Worm (Caenorhabditis elegans) whole organism, L1 larva: Measurements from ENCODE around the gene R10E4.7.
A peak's percentile ranks its signal among the peaks of the same experiment; 100 is the strongest.

ENCODE experiments used
- C04F5.9 ChIP-seq: sonication (generic microtip); optimal IDR thresholded peaks from 2 replicates; lab custom pipeline; 2016; ENCODE audit warnings: missing genetic modification characterization, missing compliant biosample characterization
- F16B12.6 ChIP-seq: fragments of 150-350 bp; optimal IDR thresholded peaks from 2 replicates; lab custom pipeline; 2014; ENCODE audit warnings: missing biosample characterization, missing genetic modification characterization
- Y116A8C.19 ChIP-seq: sonication (generic microtip); optimal IDR thresholded peaks from 2 replicates; lab custom pipeline; 2016; ENCODE audit warnings: missing compliant biosample characterization, missing genetic modification characterization, borderline replicate concordance
- aha-1 ChIP-seq: fragments of 150-350 bp; optimal IDR thresholded peaks from 2 replicates; lab custom pipeline; 2014; ENCODE audit warnings: missing biosample characterization, missing genetic modification characterization
- alr-1 ChIP-seq: fragments of 200-800 bp; sonication (Bioruptor generic); optimal IDR thresholded peaks from 2 replicates; lab custom pipeline; 2018; ENCODE audit warnings: borderline replicate concordance, mild to moderate bottlenecking, missing genetic modification characterization, missing compliant biosample characterization
- aly-2 ChIP-seq: fragments of 150-350 bp; optimal IDR thresholded peaks from 2 replicates; lab custom pipeline; 2014; ENCODE audit warnings: missing biosample characterization, missing genetic modification characterization
- ama-1 ChIP-seq: fragments of 150-350 bp; optimal IDR thresholded peaks from 2 replicates; lab custom pipeline; 2014
- blmp-1 ChIP-seq: fragments of 150-350 bp; optimal IDR thresholded peaks from 2 replicates; lab custom pipeline; 2014; ENCODE audit warnings: missing biosample characterization, missing genetic modification characterization
- ceh-63 ChIP-seq: fragments of 200-800 bp; sonication (Bioruptor generic); optimal IDR thresholded peaks from 2 replicates; lab custom pipeline; 2018; ENCODE audit warnings: mild to moderate bottlenecking, missing genetic modification characterization, missing compliant biosample characterization
- ceh-8 ChIP-seq: fragments of 200-800 bp; sonication (Bioruptor generic); optimal IDR thresholded peaks from 2 replicates; lab custom pipeline; 2018; ENCODE audit warnings: mild to moderate bottlenecking, missing genetic modification characterization, moderate library complexity, missing compliant biosample characterization
- ceh-82 ChIP-seq, 3 experiments: fragments of 150-350 bp in 1 of 3; sonication (generic microtip) in 2 of 3; optimal IDR thresholded peaks; 2 replicates each; lab custom pipeline; 2014 to 2017; ENCODE audit warnings: missing biosample characterization in 3 of 3, missing genetic modification characterization in 3 of 3
- ceh-88 ChIP-seq: fragments of 200-800 bp; sonication (Bioruptor generic); IDR thresholded peaks from 2 replicates; pipeline ENCODE4 v1.3.6; 2022; ENCODE audit warnings: missing genetic modification characterization, missing compliant biosample characterization
- dpl-1 ChIP-seq, 3 experiments: fragments of 150-350 bp in 2 of 3; sonication (generic microtip) in 1 of 3; optimal IDR thresholded peaks; 2 replicates each; lab custom pipeline; 2014 to 2017; ENCODE audit warnings: missing biosample characterization in 3 of 3, missing genetic modification characterization in 3 of 3, missing genetic modification reagents in 3 of 3
- dsc-1 ChIP-seq: sonication (generic microtip); optimal IDR thresholded peaks from 2 replicates; lab custom pipeline; 2016; ENCODE audit warnings: mild to moderate bottlenecking, missing genetic modification characterization, missing compliant biosample characterization
- efl-3 ChIP-seq: fragments of 200-800 bp; sonication (Bioruptor generic); optimal IDR thresholded peaks from 2 replicates; lab custom pipeline; 2018; ENCODE audit warnings: mild to moderate bottlenecking, missing genetic modification characterization, missing compliant biosample characterization
- egl-27 ChIP-seq, 2 experiments: fragments of 150-350 bp in 1 of 2; sonication (generic microtip); optimal IDR thresholded peaks; 3 replicates each; lab custom pipeline; 2017 to 2018; ENCODE audit warnings: missing biosample characterization in 2 of 2, missing genetic modification characterization in 2 of 2, missing genetic modification reagents in 2 of 2
- ets-5 ChIP-seq: fragments of 200-800 bp; sonication (Bioruptor generic); IDR thresholded peaks from 2 replicates; pipeline ENCODE4 v1.3.6; 2022; ENCODE audit warnings: missing genetic modification characterization, missing compliant biosample characterization
- fkh-10 ChIP-seq: sonication (generic microtip); optimal IDR thresholded peaks from 2 replicates; lab custom pipeline; 2017; ENCODE audit warnings: missing biosample characterization, missing genetic modification reagents, missing genetic modification characterization
- fkh-4 ChIP-seq: sonication (generic microtip); optimal IDR thresholded peaks from 2 replicates; lab custom pipeline; 2016; ENCODE audit warnings: missing compliant biosample characterization, missing genetic modification characterization, borderline replicate concordance
- fos-1 ChIP-seq: fragments of 150-350 bp; optimal IDR thresholded peaks from 2 replicates; lab custom pipeline; 2014; ENCODE audit warnings: missing biosample characterization, missing genetic modification characterization
- hlh-4 ChIP-seq: sonication (generic microtip); optimal IDR thresholded peaks from 2 replicates; lab custom pipeline; 2016; ENCODE audit warnings: mild to moderate bottlenecking, missing genetic modification characterization, missing compliant biosample characterization
- hpl-2 ChIP-seq: fragments of 150-350 bp; optimal IDR thresholded peaks from 2 replicates; lab custom pipeline; 2014; ENCODE audit warnings: missing biosample characterization, missing genetic modification reagents, missing genetic modification characterization
- irx-1 ChIP-seq: sonication (generic microtip); optimal IDR thresholded peaks from 2 replicates; lab custom pipeline; 2016; ENCODE audit warnings: missing genetic modification characterization, missing compliant biosample characterization
- lin-13 ChIP-seq: fragments of 150-350 bp; optimal IDR thresholded peaks from 2 replicates; lab custom pipeline; 2014; ENCODE audit warnings: missing biosample characterization, missing genetic modification reagents, missing genetic modification characterization
- lin-35 ChIP-seq, 2 experiments: fragments of 150-350 bp; optimal IDR thresholded peaks; 2 replicates each; lab custom pipeline; 2014; ENCODE audit warnings: missing biosample characterization in 2 of 2, missing genetic modification characterization in 2 of 2, missing genetic modification reagents in 2 of 2
- lin-39 ChIP-seq: fragments of 150-350 bp; optimal IDR thresholded peaks from 2 replicates; lab custom pipeline; 2014; ENCODE audit warnings: missing biosample characterization, missing genetic modification reagents, missing genetic modification characterization
- lir-3 ChIP-seq: sonication (generic microtip); optimal IDR thresholded peaks from 2 replicates; lab custom pipeline; 2016; ENCODE audit warnings: mild to moderate bottlenecking, missing genetic modification characterization, moderate library complexity, missing compliant biosample characterization; ENCODE audit not compliant: poor library complexity
- mep-1 ChIP-seq: fragments of 150-350 bp; optimal IDR thresholded peaks from 2 replicates; lab custom pipeline; 2014; ENCODE audit warnings: missing biosample characterization, missing genetic modification characterization
- nhr-11 ChIP-seq: fragments of 150-350 bp; optimal IDR thresholded peaks from 2 replicates; lab custom pipeline; 2014; ENCODE audit warnings: missing biosample characterization, missing genetic modification characterization
- nhr-12 ChIP-seq: sonication (generic microtip); optimal IDR thresholded peaks from 2 replicates; lab custom pipeline; 2017; ENCODE audit warnings: missing biosample characterization, missing genetic modification characterization
- nhr-19 ChIP-seq: fragments of 200-800 bp; sonication (Bioruptor generic); conservative IDR thresholded peaks from 2 replicates; pipeline ENCODE4 v1.3.6; 2022; ENCODE audit warnings: missing genetic modification characterization, missing compliant biosample characterization
- nhr-237 ChIP-seq: fragments of 150-350 bp; optimal IDR thresholded peaks from 2 replicates; lab custom pipeline; 2014; ENCODE audit warnings: missing biosample characterization, missing genetic modification characterization
- nhr-47 ChIP-seq: sonication (generic microtip); optimal IDR thresholded peaks from 2 replicates; lab custom pipeline; 2016; ENCODE audit warnings: mild to moderate bottlenecking, missing genetic modification characterization, moderate library complexity, missing compliant biosample characterization
- nhr-71 ChIP-seq: sonication (generic microtip); optimal IDR thresholded peaks from 2 replicates; lab custom pipeline; 2016; ENCODE audit warnings: mild to moderate bottlenecking, missing genetic modification characterization, moderate library complexity, missing compliant biosample characterization
- nhr-76 ChIP-seq: sonication (generic microtip); optimal IDR thresholded peaks from 2 replicates; lab custom pipeline; 2017; ENCODE audit warnings: missing biosample characterization, missing genetic modification characterization
- nhr-77 ChIP-seq: fragments of 150-350 bp; optimal IDR thresholded peaks from 2 replicates; lab custom pipeline; 2014; ENCODE audit warnings: missing biosample characterization, missing genetic modification characterization
- nhr-84 ChIP-seq: sonication (generic microtip); optimal IDR thresholded peaks from 2 replicates; lab custom pipeline; 2017; ENCODE audit warnings: missing biosample characterization, missing genetic modification characterization
- nhr-90 ChIP-seq: sonication (generic microtip); optimal IDR thresholded peaks from 2 replicates; lab custom pipeline; 2016; ENCODE audit warnings: mild to moderate bottlenecking, missing genetic modification characterization, missing compliant biosample characterization; ENCODE audit not compliant: poor library complexity
- sox-4 ChIP-seq: sonication (generic microtip); optimal IDR thresholded peaks from 2 replicates; lab custom pipeline; 2016; ENCODE audit warnings: missing genetic modification characterization, missing compliant biosample characterization
- sup-37 ChIP-seq: fragments of 200-800 bp; sonication (Bioruptor generic); optimal IDR thresholded peaks from 2 replicates; lab custom pipeline; 2018; ENCODE audit warnings: mild to moderate bottlenecking, missing genetic modification characterization, missing compliant biosample characterization
- swsn-7 ChIP-seq: sonication (generic microtip); optimal IDR thresholded peaks from 2 replicates; lab custom pipeline; 2016; ENCODE audit warnings: missing genetic modification characterization, missing compliant biosample characterization
- tbx-2 ChIP-seq: sonication (generic microtip); optimal IDR thresholded peaks from 2 replicates; lab custom pipeline; 2016; ENCODE audit warnings: missing genetic modification characterization, missing compliant biosample characterization
- tlp-1 ChIP-seq: fragments of 150-350 bp; optimal IDR thresholded peaks from 2 replicates; lab custom pipeline; 2014; ENCODE audit warnings: missing biosample characterization, missing genetic modification characterization
- unc-30 ChIP-seq: sonication (generic microtip); optimal IDR thresholded peaks from 2 replicates; lab custom pipeline; 2017; ENCODE audit warnings: missing biosample characterization, missing genetic modification characterization
- unc-86 ChIP-seq: sonication (generic microtip); optimal IDR thresholded peaks from 2 replicates; lab custom pipeline; 2016; ENCODE audit warnings: missing genetic modification characterization, missing compliant biosample characterization
- unc-98 ChIP-seq: fragments of 200-800 bp; sonication (Bioruptor generic); IDR thresholded peaks from 2 replicates; pipeline ENCODE4 v1.3.6; 2022; ENCODE audit warnings: missing genetic modification characterization, missing compliant biosample characterization
- vab-15 ChIP-seq: sonication (generic microtip); optimal IDR thresholded peaks from 2 replicates; lab custom pipeline; 2017; ENCODE audit warnings: missing genotype, mild to moderate bottlenecking, missing genetic modification characterization, missing compliant biosample characterization
- xbp-1 ChIP-seq: sonication (generic microtip); optimal IDR thresholded peaks from 2 replicates; lab custom pipeline; 2016; ENCODE audit warnings: missing genetic modification characterization, missing compliant biosample characterization
- zag-1 ChIP-seq: fragments of 150-350 bp; optimal IDR thresholded peaks from 2 replicates; lab custom pipeline; 2014; ENCODE audit warnings: missing biosample characterization, missing genetic modification characterization
- ztf-11 ChIP-seq, 2 experiments: sonication (generic microtip); optimal IDR thresholded peaks; 2 replicates each; lab custom pipeline; 2016 to 2017; ENCODE audit warnings: missing genetic modification characterization in 2 of 2, missing biosample characterization in 1 of 2, missing compliant biosample characterization in 1 of 2
- ztf-4 ChIP-seq: fragments of 150-350 bp; optimal IDR thresholded peaks from 2 replicates; lab custom pipeline; 2014; ENCODE audit warnings: missing biosample characterization, missing genetic modification characterization

R10E4.7 gene

DNA sequence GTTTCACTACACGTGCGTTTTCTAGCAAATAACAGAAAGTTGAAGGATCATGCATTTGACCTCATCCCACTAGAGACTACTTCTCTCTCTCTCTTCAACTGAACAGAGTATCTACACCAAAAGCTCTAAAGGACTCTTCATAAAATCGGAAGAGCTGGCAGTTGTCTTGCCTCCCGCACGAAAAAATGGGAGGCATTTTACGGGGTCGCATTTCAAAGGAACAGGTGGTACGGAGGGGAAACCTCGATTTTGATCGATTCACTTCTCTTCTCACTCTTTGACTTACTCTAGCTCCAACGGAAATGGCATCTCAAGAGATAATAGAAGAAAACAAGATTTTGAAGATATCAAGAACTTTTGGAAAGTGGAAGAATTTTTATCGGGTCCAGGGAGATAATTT is 11.4 kb upstream of the R10E4.7 start (continued):
- TF ChIP-seq nhr-11 (tag; lab: Kevin White, UChicago): peak; percentile 27
- TF ChIP-seq nhr-19: peak; percentile 52
- TF ChIP-seq, all 84 proteins: peak for 15

ce11 chrIII:4284732-4285165 is 9.9 kb upstream of the R10E4.7 start:
- TF ChIP-seq F16B12.6 (tag; lab: Kevin White, UChicago) (peak; percentile 41), nhr-84 (no peak), lin-39 (tag; lab: Kevin White, UChicago) (no peak), tlp-1 (no peak), unc-30 (tag; lab: Kevin White, UChicago) (no peak), egl-27 (tag; optimal IDR thresholded peaks at IDR 0.05; lab: Kevin White, UChicago) (peak in 1 of 2 experiments; percentile 13), zag-1 (tag; lab: Kevin White, UChicago) (no peak), lir-3 (tag; lab: Kevin White, UChicago) (peak; percentile 23), nhr-90 (peak; percentile 93), fkh-10 (GFP tag; lab: Kevin White, UChicago) (no peak), ceh-88 (GFP tag; lab: Robert Waterston, UW) (peak; percentile 58), lin-13 (peak; percentile 31), sup-37 (GFP tag; lab: Kevin White, UChicago) (peak; percentile 83), nhr-76 (tag; lab: Kevin White, UChicago) (no peak), ets-5 (GFP tag; lab: Robert Waterston, UW) (no peak), ztf-11 (tag; optimal IDR thresholded peaks at IDR 0.05; lab: Kevin White, UChicago) (no peak), ama-1 (lab: Kevin White, UChicago) (no peak), dsc-1 (tag; lab: Kevin White, UChicago) (no peak), nhr-77 (tag; lab: Kevin White, UChicago) (peak; percentile 77), nhr-19 (peak; percentile 84), irx-1 (tag; lab: Kevin White, UChicago) (peak; percentile 61), hpl-2 (GFP tag; lab: Kevin White, UChicago) (no peak), lin-35 (GFP tag; optimal IDR thresholded peaks at IDR 0.05; lab: Kevin White, UChicago) (peak; percentile 44 to 81), sox-4 (no peak), mep-1 (peak; percentile 86), efl-3 (GFP tag; lab: Kevin White, UChicago) (peak; percentile 75), aly-2 (peak; percentile 9), tbx-2 (tag; lab: Kevin White, UChicago) (peak; percentile 87), nhr-12 (tag; lab: Kevin White, UChicago) (no peak), aha-1 (tag; lab: Kevin White, UChicago) (no peak), unc-98 (GFP tag; lab: Robert Waterston, UW) (no peak), vab-15 (tag; lab: Kevin White, UChicago) (no peak), nhr-71 (peak; percentile 96), swsn-7 (tag; lab: Kevin White, UChicago) (peak; percentile 81), ztf-4 (tag; lab: Kevin White, UChicago) (peak; percentile 68), fos-1 (tag; lab: Kevin White, UChicago) (peak; percentile 30), xbp-1 (tag; lab: Kevin White, UChicago) (peak; percentile 83), nhr-11 (tag; lab: Kevin White, UChicago) (no peak), ceh-8 (no peak), hlh-4 (no peak), ceh-63 (GFP tag; lab: Kevin White, UChicago) (no peak), alr-1 (tag; lab: Kevin White, UChicago) (no peak), C04F5.9 (tag; lab: Kevin White, UChicago) (peak; percentile 31), dpl-1 (GFP tag; optimal IDR thresholded peaks at IDR 0.05; lab: Kevin White, UChicago) (peak; percentile 51 to 59 (median 57)), Y116A8C.19 (no peak), ceh-82 (tag; optimal IDR thresholded peaks at IDR 0.05; lab: Kevin White, UChicago) (peak; percentile 15 to 60 (median 21)), fkh-4 (tag; lab: Kevin White, UChicago) (no peak), nhr-47 (tag; lab: Kevin White, UChicago) (peak; percentile 82), nhr-237 (tag; lab: Kevin White, UChicago) (peak; percentile 59), blmp-1 (peak; percentile 89), unc-86 (tag; lab: Kevin White, UChicago) (no peak)
